Worm (Caenorhabditis elegans) whole organism, young adult: Measurements from ENCODE around the gene ptr-13.

Experiments used
- B0019.2 ChIP-seq: fragments of 200-800 bp; sonication (Bioruptor generic); conservative IDR thresholded peaks from 2 replicates; pipeline ENCODE4 v1.3.6; 2022; ENCODE audit warnings: missing genetic modification reagents, missing genetic modification characterization, missing compliant biosample characterization
- B0035.1 ChIP-seq: sonication (generic microtip); optimal IDR thresholded peaks from 2 replicates; lab custom pipeline; 2016; ENCODE audit warnings: missing genetic modification characterization, mild to moderate bottlenecking, missing compliant biosample characterization, missing genotype, missing genetic modification reagents
- D2030.7 ChIP-seq: fragments of 200-800 bp; sonication (Bioruptor generic); IDR thresholded peaks from 2 replicates; pipeline ENCODE4 v1.3.6; 2022; ENCODE audit warnings: missing genetic modification reagents, missing genetic modification characterization, missing compliant biosample characterization
- F37B4.10 ChIP-seq: fragments of 200-800 bp; sonication (Bioruptor generic); IDR thresholded peaks from 2 replicates; pipeline ENCODE4 v1.3.6; 2022; ENCODE audit warnings: missing genetic modification characterization, missing compliant biosample characterization
- F39B2.1 ChIP-seq: fragments of 200-800 bp; sonication (Bioruptor generic); IDR thresholded peaks from 2 replicates; pipeline ENCODE4 v1.3.6; 2022; ENCODE audit warnings: missing genetic modification reagents, missing genetic modification characterization, missing compliant biosample characterization
- F49E8.2 ChIP-seq: sonication (generic microtip); optimal IDR thresholded peaks from 3 replicates; lab custom pipeline; 2017; ENCODE audit warnings: missing genetic modification characterization, mild to moderate bottlenecking, missing compliant biosample characterization, antibody characterized with exemption, moderate library complexity; ENCODE audit not compliant: insufficient read depth
- attf-3 ChIP-seq: fragments of 200-800 bp; sonication (Bioruptor generic); conservative IDR thresholded peaks from 2 replicates; pipeline ENCODE4 v1.3.6; 2022; ENCODE audit warnings: missing genetic modification reagents, missing genetic modification characterization, missing compliant biosample characterization
- bed-2 ChIP-seq: fragments of 200-800 bp; sonication (Bioruptor generic); IDR thresholded peaks from 2 replicates; pipeline ENCODE4 v1.3.6; 2022; ENCODE audit warnings: missing genetic modification reagents, missing genetic modification characterization, missing compliant biosample characterization
- ceh-100 ChIP-seq: fragments of 200-800 bp; sonication (Bioruptor generic); IDR thresholded peaks from 2 replicates; pipeline ENCODE4 v1.3.6; 2022; ENCODE audit warnings: missing genetic modification reagents, missing genetic modification characterization, missing compliant biosample characterization
- ceh-27 ChIP-seq: fragments of 200-800 bp; sonication (Bioruptor generic); optimal IDR thresholded peaks from 2 replicates; lab custom pipeline; 2018; ENCODE audit warnings: mild to moderate bottlenecking, missing genetic modification characterization, moderate library complexity, missing compliant biosample characterization
- ceh-58 ChIP-seq: fragments of 200-800 bp; sonication (Bioruptor generic); IDR thresholded peaks from 2 replicates; pipeline ENCODE4 v1.3.6; 2022; ENCODE audit warnings: missing genetic modification characterization, missing compliant biosample characterization
- ceh-79 ChIP-seq: sonication (generic microtip); optimal IDR thresholded peaks from 2 replicates; lab custom pipeline; 2017; ENCODE audit warnings: mild to moderate bottlenecking, missing genetic modification characterization, missing compliant biosample characterization
- egrh-3 ChIP-seq: fragments of 200-800 bp; sonication (Bioruptor generic); IDR thresholded peaks from 2 replicates; pipeline ENCODE4 v1.3.6; 2022; ENCODE audit warnings: missing genetic modification reagents, missing genetic modification characterization, missing compliant biosample characterization
- ekl-4 ChIP-seq: fragments of 200-800 bp; sonication (Bioruptor generic); IDR thresholded peaks from 2 replicates; pipeline ENCODE4 v1.3.6; 2022; ENCODE audit warnings: missing genetic modification reagents, missing genetic modification characterization, missing compliant biosample characterization
- fkh-3 ChIP-seq: sonication (generic microtip); optimal IDR thresholded peaks from 2 replicates; lab custom pipeline; 2016; ENCODE audit warnings: mild to moderate bottlenecking, missing genetic modification characterization, missing compliant biosample characterization
- gei-17 ChIP-seq: fragments of 200-800 bp; sonication (Bioruptor generic); optimal IDR thresholded peaks from 2 replicates; lab custom pipeline; 2018; ENCODE audit warnings: mild to moderate bottlenecking, missing genetic modification characterization, missing compliant biosample characterization
- hlh-12 ChIP-seq: sonication (generic microtip); optimal IDR thresholded peaks from 2 replicates; lab custom pipeline; 2016; ENCODE audit warnings: missing genetic modification characterization, missing compliant biosample characterization
- let-526 ChIP-seq: fragments of 200-800 bp; sonication (Bioruptor generic); IDR thresholded peaks from 2 replicates; pipeline ENCODE4 v1.3.6; 2022; ENCODE audit warnings: missing genetic modification reagents, missing genetic modification characterization, missing compliant biosample characterization
- lin-26 ChIP-seq: fragments of 200-800 bp; sonication (Bioruptor generic); IDR thresholded peaks from 2 replicates; pipeline ENCODE4 v1.3.6; 2022; ENCODE audit warnings: missing genetic modification reagents, missing genetic modification characterization, missing compliant biosample characterization
- lir-1 ChIP-seq: fragments of 200-800 bp; sonication (Bioruptor generic); conservative IDR thresholded peaks from 2 replicates; pipeline ENCODE4 v1.3.6; 2022; ENCODE audit warnings: missing genetic modification reagents, missing genetic modification characterization, missing compliant biosample characterization
- nfya-2 ChIP-seq: fragments of 200-800 bp; sonication (Bioruptor generic); IDR thresholded peaks from 2 replicates; pipeline ENCODE4 v1.3.6; 2022; ENCODE audit warnings: missing genetic modification reagents, missing genetic modification characterization, missing compliant biosample characterization
- nhr-120 ChIP-seq: fragments of 200-800 bp; sonication (Bioruptor generic); IDR thresholded peaks from 2 replicates; pipeline ENCODE4 v1.3.6; 2022; ENCODE audit warnings: missing genetic modification characterization, missing compliant biosample characterization
- pbrm-1 ChIP-seq: fragments of 200-800 bp; sonication (Bioruptor generic); IDR thresholded peaks from 2 replicates; pipeline ENCODE4 v1.3.6; 2022; ENCODE audit warnings: missing genetic modification reagents, missing genetic modification characterization, missing compliant biosample characterization
- pha-4 ChIP-seq: fragments of 150-350 bp; sonication (generic microtip); optimal IDR thresholded peaks from 2 replicates; lab custom pipeline; 2014; ENCODE audit warnings: missing biosample characterization, missing genetic modification reagents, missing genetic modification characterization
- repo-1 ChIP-seq: sonication (generic microtip); optimal IDR thresholded peaks from 2 replicates; lab custom pipeline; 2017; ENCODE audit warnings: mild to moderate bottlenecking, missing genetic modification characterization, missing compliant biosample characterization
- tbp1 ChIP-seq: fragments of 200-800 bp; sonication (Bioruptor generic); optimal IDR thresholded peaks from 2 replicates; lab custom pipeline; 2018; ENCODE audit warnings: mild to moderate bottlenecking, missing genetic modification characterization, missing compliant biosample characterization
- tbx-9 ChIP-seq: sonication (generic microtip); optimal IDR thresholded peaks from 2 replicates; lab custom pipeline; 2016; ENCODE audit warnings: borderline replicate concordance, missing genetic modification characterization, inconsistent platforms, missing compliant biosample characterization
- unc-62 ChIP-seq: fragments of 150-350 bp; optimal IDR thresholded peaks from 2 replicates; lab custom pipeline; 2014; ENCODE audit warnings: missing biosample characterization, missing genetic modification reagents, missing genetic modification characterization
- xnd-1 ChIP-seq: sonication (generic microtip); optimal IDR thresholded peaks from 2 replicates; lab custom pipeline; 2016; ENCODE audit warnings: missing genotype, missing genetic modification reagents, missing genetic modification characterization, missing compliant biosample characterization
- zfh-2 ChIP-seq: fragments of 200-800 bp; sonication (Bioruptor generic); conservative IDR thresholded peaks from 2 replicates; pipeline ENCODE4 v1.3.6; 2022; ENCODE audit warnings: missing genetic modification reagents, missing genetic modification characterization, missing compliant biosample characterization
- zim-3 ChIP-seq: sonication (generic microtip); optimal IDR thresholded peaks from 2 replicates; lab custom pipeline; 2017; ENCODE audit warnings: mild to moderate bottlenecking, missing genetic modification characterization, moderate library complexity, missing compliant biosample characterization

Gene ptr-13

DNA sequence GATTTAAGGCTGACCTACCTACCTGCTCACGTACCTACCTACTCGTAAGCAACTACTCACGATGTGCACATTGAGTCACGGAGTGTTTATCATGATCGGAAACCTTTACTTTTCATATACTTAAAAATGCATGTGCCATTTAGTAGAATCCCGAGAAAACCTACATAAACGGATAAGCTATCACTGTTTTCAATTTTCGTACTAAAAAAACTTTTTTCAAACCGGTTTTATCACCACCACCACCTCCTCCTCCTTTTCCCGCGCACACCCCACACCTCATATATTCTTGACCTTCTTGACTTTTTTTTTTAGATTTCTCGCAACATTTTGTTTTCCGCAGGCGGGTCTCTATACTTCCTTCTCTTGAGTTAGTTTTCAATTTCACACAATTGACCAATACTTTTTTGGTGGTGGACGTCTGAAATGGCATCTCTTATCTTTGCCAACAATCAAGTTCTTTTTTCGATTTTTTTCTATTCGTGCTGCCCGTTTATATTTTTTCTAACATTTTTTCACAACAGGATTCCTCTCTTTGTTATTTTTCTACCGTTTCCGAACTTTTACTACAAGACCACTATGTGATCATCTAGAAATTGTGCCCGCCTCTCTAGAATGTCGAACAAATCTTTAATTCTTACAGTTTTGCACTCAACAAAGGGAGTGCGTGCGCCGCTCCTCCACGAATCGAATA, 40.4 kb upstream of the ptr-13 start, which contains the start of gene srap-1:
srap-1 (plus strand) TSS at position 641 of the 691 bp plus-strand sequence.
- TF ChIP-seq attf-3 (GFP tag; lab: Robert Waterston, UW) (no peak), nhr-120 (GFP tag; lab: Robert Waterston, UW) (no peak), tbx-9 (tag; lab: Kevin White, UChicago) (no peak), unc-62 (GFP tag; lab: Kevin White, UChicago) (no peak), fkh-3 (tag; lab: Kevin White, UChicago) (no peak), zim-3 (tag; lab: Kevin White, UChicago) (no peak), repo-1 (tag; lab: Kevin White, UChicago) (no peak), F49E8.2 (tag; lab: Kevin White, UChicago) (no peak), gei-17 (GFP tag; lab: Kevin White, UChicago) (no peak), D2030.7 (GFP tag; lab: Robert Waterston, UW) (no peak), zfh-2 (GFP tag; lab: Robert Waterston, UW) (no peak), ceh-79 (tag; lab: Kevin White, UChicago) (no peak), bed-2 (no peak), F39B2.1 (GFP tag; lab: Robert Waterston, UW) (no peak)

DNA sequence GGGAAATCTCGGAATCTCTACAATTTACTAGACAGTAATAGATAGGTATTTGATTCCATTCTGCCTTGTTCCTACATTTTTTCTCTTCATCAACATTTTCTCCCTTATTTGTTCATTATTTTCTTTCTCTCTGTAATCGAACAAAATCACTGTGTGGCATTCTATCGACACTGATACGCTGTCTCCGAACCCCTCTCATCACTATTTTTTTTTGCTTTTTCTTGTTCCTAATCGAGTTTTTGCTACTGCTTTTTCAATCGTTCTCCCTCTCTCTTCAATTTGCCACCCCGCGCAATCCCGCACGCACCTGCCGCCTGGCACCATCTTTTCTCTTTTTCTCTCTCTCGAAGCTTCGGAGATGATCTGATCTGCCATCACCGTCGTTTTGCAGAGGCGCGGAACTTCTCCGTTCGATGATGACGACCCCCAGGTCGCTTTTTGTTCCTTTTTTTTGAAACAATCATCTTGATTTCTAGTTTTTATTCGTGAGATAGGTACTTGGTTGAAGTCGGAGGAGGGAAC, 38.0 kb upstream of the ptr-13 start:
- TF ChIP-seq attf-3 (GFP tag; lab: Robert Waterston, UW), result no peak
- no peak for TF ChIP-seq ekl-4 (GFP tag; lab: Robert Waterston, UW)
- no peak for TF ChIP-seq tbp1 (GFP tag; lab: Kevin White, UChicago)
- no peak for TF ChIP-seq xnd-1 (tag; lab: Kevin White, UChicago)
- TF ChIP-seq B0035.1, result no peak
- TF ChIP-seq ceh-27, result no peak
- no peak for TF ChIP-seq nfya-2 (GFP tag; lab: Robert Waterston, UW)
- peak; percentile 10; the same call in 1 of the 2 replicates for TF ChIP-seq egrh-3 (GFP tag; lab: Robert Waterston, UW)
- TF ChIP-seq lir-1 (GFP tag; lab: Robert Waterston, UW), result no peak
- TF ChIP-seq F49E8.2 (tag; lab: Kevin White, UChicago), result no peak
- no peak for TF ChIP-seq hlh-12 (tag; lab: Kevin White, UChicago)
- no peak for TF ChIP-seq ceh-58 (GFP tag; lab: Robert Waterston, UW)
- no peak for TF ChIP-seq B0019.2 (GFP tag; lab: Robert Waterston, UW)
- no peak for TF ChIP-seq nhr-120 (GFP tag; lab: Robert Waterston, UW)
- TF ChIP-seq pbrm-1, result no peak
- TF ChIP-seq zfh-2 (GFP tag; lab: Robert Waterston, UW), result peak; percentile 54
- TF ChIP-seq pha-4 (tag; lab: Kevin White, UChicago), result no peak
- TF ChIP-seq, all 124 proteins: peak for 2

DNA sequence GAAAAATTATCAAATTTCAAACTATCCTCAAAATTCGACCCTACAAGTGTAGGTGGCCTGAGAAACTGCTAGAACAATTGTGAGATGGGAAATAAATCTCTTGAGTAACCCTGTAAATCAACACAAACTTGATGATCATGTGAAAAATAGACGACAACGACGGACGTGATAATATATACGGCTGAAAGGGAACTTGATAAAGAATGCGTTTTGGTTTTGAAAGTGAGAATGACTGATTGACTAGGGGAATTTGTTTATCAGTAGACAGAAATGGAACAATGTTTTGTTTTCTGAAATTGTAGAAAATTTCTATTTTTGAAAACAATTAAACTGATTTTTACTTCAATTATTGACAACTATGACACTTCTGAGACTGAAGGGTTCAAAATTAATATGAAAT, 31.2 kb upstream of the ptr-13 start:
- TF ChIP-seq F49E8.2 (tag; lab: Kevin White, UChicago) (no peak), ceh-100 (GFP tag; lab: Robert Waterston, UW) (no peak), F37B4.10 (GFP tag; lab: Robert Waterston, UW) (no peak), let-526 (GFP tag; lab: Robert Waterston, UW) (no peak)

DNA sequence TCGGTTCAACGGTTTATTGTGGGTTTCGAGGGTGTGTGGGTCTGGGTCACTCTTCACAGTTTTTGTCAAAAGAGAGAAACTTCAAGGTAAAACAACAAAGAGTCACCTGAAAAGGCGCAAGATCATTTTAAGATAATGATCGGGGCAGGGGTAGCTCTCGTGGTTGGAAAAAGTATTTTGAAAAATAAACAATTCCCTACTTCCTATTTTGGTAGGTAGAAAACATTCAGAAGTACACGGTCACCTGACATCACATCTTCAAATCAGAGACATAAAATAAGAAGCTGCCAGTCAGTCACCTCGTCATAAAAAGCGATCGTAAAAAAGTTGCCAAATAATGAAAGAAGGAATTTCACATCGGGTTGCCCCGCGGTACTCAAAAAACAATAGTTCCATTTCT, 30.2 kb upstream of the ptr-13 start:
- TF ChIP-seq lin-26 (GFP tag; lab: Robert Waterston, UW), result no peak
